Worm (Caenorhabditis elegans) whole organism, midembryonic: Measurements from ENCODE around the gene F29A7.3.

Experiments
- T22C8.4 ChIP-seq: fragments of 200-800 bp; sonication (Bioruptor generic); IDR thresholded peaks from 2 replicates; pipeline ENCODE4 v1.3.6; 2022; ENCODE audit warnings: missing genetic modification characterization, missing compliant biosample characterization
- cog-1 ChIP-seq: sonication (generic microtip); optimal IDR thresholded peaks from 2 replicates; lab custom pipeline; 2016; ENCODE audit warnings: missing genetic modification characterization, missing compliant biosample characterization
- flt-1 ChIP-seq: fragments of 200-800 bp; sonication (Bioruptor generic); IDR thresholded peaks from 2 replicates; pipeline ENCODE4 v1.3.6; 2022; ENCODE audit warnings: missing genetic modification characterization, missing compliant biosample characterization
- klf-2 ChIP-seq: fragments of 200-800 bp; sonication (Bioruptor generic); conservative IDR thresholded peaks from 2 replicates; pipeline ENCODE4 v1.3.6; 2022; ENCODE audit warnings: missing genetic modification reagents, missing genetic modification characterization, missing compliant biosample characterization
- ref-1 ChIP-seq: fragments of 200-800 bp; sonication (Bioruptor generic); conservative IDR thresholded peaks from 2 replicates; pipeline ENCODE4 v1.3.6; 2022; ENCODE audit warnings: missing genetic modification reagents, missing genetic modification characterization, missing compliant biosample characterization

DNA sequence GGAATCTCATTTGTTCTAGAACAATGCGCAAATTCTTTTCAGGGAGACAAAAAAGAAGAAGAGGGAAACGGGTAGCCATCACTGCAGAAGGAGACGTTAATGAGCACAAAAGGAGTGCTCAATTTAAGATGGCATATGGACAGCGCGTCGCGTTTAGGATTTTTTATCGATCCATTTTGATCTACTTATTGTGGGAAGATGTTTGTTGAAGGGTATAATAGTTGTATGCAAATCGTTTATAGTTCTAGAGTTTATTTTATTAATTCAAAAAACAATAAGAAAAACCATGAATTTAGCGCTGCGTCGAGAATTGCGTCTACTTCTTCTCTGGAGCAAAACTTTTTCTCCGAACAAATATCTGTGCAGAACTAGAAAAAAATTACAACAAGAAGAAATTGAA lies 20.4 kb downstream of the F29A7.3 start, which contains the start of gene sdz-9:
- TF ChIP-seq flt-1 (no peak), ref-1 (GFP tag; lab: Robert Waterston, UW) (no peak), klf-2 (no peak), cog-1 (tag; lab: Kevin White, UChicago) (no peak), T22C8.4 (GFP tag; lab: Robert Waterston, UW) (no peak)
